Worm (Caenorhabditis elegans) whole organism, early embryonic: Measurements from ENCODE around the gene F57B9.1.

Source experiments
- B0310.2 ChIP-seq: sonication (generic microtip); optimal IDR thresholded peaks from 2 replicates; lab custom pipeline; 2016; ENCODE audit warnings: mild to moderate bottlenecking, missing genetic modification characterization, missing compliant biosample characterization
- F13C5.2 ChIP-seq: sonication (generic microtip); optimal IDR thresholded peaks from 2 replicates; lab custom pipeline; 2017; ENCODE audit warnings: mild to moderate bottlenecking, missing genetic modification characterization, inconsistent platforms, missing compliant biosample characterization
- aly-1 ChIP-seq: sonication (generic microtip); optimal IDR thresholded peaks from 2 replicates; lab custom pipeline; 2016; ENCODE audit warnings: missing genetic modification characterization, missing compliant biosample characterization
- ama-1 ChIP-seq: fragments of 150-350 bp; optimal IDR thresholded peaks from 2 replicates; lab custom pipeline; 2014
- ceh-13 ChIP-seq: fragments of 200-800 bp; sonication (Bioruptor generic); optimal IDR thresholded peaks from 2 replicates; lab custom pipeline; 2018; ENCODE audit warnings: mild to moderate bottlenecking, missing genetic modification characterization, missing compliant biosample characterization
- ceh-36 ChIP-seq: sonication (generic microtip); optimal IDR thresholded peaks from 2 replicates; lab custom pipeline; 2016; ENCODE audit warnings: missing genetic modification characterization, inconsistent platforms, missing compliant biosample characterization
- ets-7 ChIP-seq: sonication (generic microtip); optimal IDR thresholded peaks from 2 replicates; lab custom pipeline; 2016; ENCODE audit warnings: missing genotype, missing genetic modification characterization, missing compliant biosample characterization
- flt-1 ChIP-seq: fragments of 200-800 bp; sonication (Bioruptor generic); IDR thresholded peaks from 2 replicates; pipeline ENCODE4 v1.3.6; 2022; ENCODE audit warnings: missing genetic modification characterization, missing compliant biosample characterization
- hmbx-1 ChIP-seq: sonication (generic microtip); optimal IDR thresholded peaks from 2 replicates; lab custom pipeline; 2016; ENCODE audit warnings: mild to moderate bottlenecking, missing genetic modification characterization, missing compliant biosample characterization
- hmg-4 ChIP-seq: fragments of 200-800 bp; sonication (Bioruptor generic); optimal IDR thresholded peaks from 2 replicates; lab custom pipeline; 2018; ENCODE audit warnings: mild to moderate bottlenecking, missing genetic modification characterization, missing compliant biosample characterization
- hnd-1 ChIP-seq: sonication (generic microtip); optimal IDR thresholded peaks from 2 replicates; lab custom pipeline; 2016; ENCODE audit warnings: missing genetic modification characterization, missing compliant biosample characterization
- pes-1 ChIP-seq: fragments of 200-800 bp; sonication (Bioruptor generic); IDR thresholded peaks from 2 replicates; pipeline ENCODE4 v1.3.6; 2022; ENCODE audit warnings: missing genetic modification reagents, missing genetic modification characterization, missing compliant biosample characterization
- scrt-1 ChIP-seq: fragments of 200-800 bp; sonication (Bioruptor generic); IDR thresholded peaks from 2 replicates; pipeline ENCODE4 v1.3.6; 2022; ENCODE audit warnings: missing genetic modification characterization, missing compliant biosample characterization
- sea-1 ChIP-seq: fragments of 200-800 bp; sonication (Bioruptor generic); conservative IDR thresholded peaks from 2 replicates; pipeline ENCODE4 v1.3.6; 2022; ENCODE audit warnings: missing genetic modification characterization, missing compliant biosample characterization
- tbx-11 ChIP-seq: fragments of 200-800 bp; sonication (Bioruptor generic); IDR thresholded peaks from 2 replicates; pipeline ENCODE4 v1.3.6; 2022; ENCODE audit warnings: missing genetic modification characterization, missing compliant biosample characterization
- tbx-37 ChIP-seq: fragments of 200-800 bp; sonication (Bioruptor generic); conservative IDR thresholded peaks from 2 replicates; pipeline ENCODE4 v1.3.6; 2022; ENCODE audit warnings: missing genetic modification reagents, missing genetic modification characterization, missing compliant biosample characterization
- tra-4 ChIP-seq: sonication (generic microtip); optimal IDR thresholded peaks from 2 replicates; lab custom pipeline; 2017; ENCODE audit warnings: missing genetic modification characterization, missing compliant biosample characterization

The F57B9.1 gene

DNA sequence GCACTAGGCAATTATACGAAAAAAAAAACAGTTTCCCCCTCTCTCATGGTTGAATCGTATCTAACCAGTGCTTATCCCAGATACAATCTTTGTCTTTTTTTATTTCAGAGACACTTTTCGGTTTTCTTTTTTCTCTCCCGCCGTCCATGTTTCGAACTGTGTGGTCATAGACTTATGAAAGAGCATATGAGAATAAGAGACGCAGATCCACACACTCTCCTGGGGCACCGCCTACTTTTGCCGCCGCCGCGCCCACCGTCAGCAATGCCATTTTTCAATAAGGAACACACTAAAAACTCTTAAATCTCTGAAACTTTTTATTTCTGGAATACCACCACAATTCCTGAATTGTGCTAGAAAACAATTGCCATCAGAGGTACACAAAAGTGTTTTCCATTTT is 28.0 kb downstream of the F57B9.1 start, which contains the start of gene prk-1:
TSS of gene prk-1 (plus strand) at position 269 of the 400 bp plus-strand sequence.
- TF ChIP-seq aly-1 (tag; lab: Kevin White, UChicago) (no peak), flt-1 (no peak), hnd-1 (tag; lab: Kevin White, UChicago) (no peak), tbx-37 (no peak), tra-4 (tag; lab: Kevin White, UChicago) (no peak)

ce11 chrIII:6991465-6991864 is 29.6 kb downstream of the F57B9.1 start:
- TF ChIP-seq B0310.2 (tag; lab: Kevin White, UChicago) (no peak), pes-1 (no peak), sea-1 (GFP tag; lab: Robert Waterston, UW) (no peak), hmg-4 (GFP tag; lab: Kevin White, UChicago) (no peak), tra-4 (tag; lab: Kevin White, UChicago) (no peak), ets-7 (no peak), F13C5.2 (tag; lab: Kevin White, UChicago) (no peak), hnd-1 (tag; lab: Kevin White, UChicago) (no peak), tbx-37 (no peak), ama-1 (no peak)

- TF ChIP-seq flt-1 (no peak), ceh-36 (tag; lab: Kevin White, UChicago) (no peak), hmbx-1 (tag; lab: Kevin White, UChicago) (no peak), tbx-11 (GFP tag; lab: Robert Waterston, UW) (no peak), tra-4 (tag; lab: Kevin White, UChicago) (no peak), aly-1 (tag; lab: Kevin White, UChicago) (no peak), ceh-13 (GFP tag; lab: Kevin White, UChicago) (no peak), scrt-1 (GFP tag; lab: Robert Waterston, UW) (no peak), tbx-37 (no peak), sea-1 (GFP tag; lab: Robert Waterston, UW) (no peak), hnd-1 (tag; lab: Kevin White, UChicago) (no peak), B0310.2 (tag; lab: Kevin White, UChicago) (no peak), hmg-4 (GFP tag; lab: Kevin White, UChicago) (no peak), ama-1 (no peak), ets-7 (no peak), F13C5.2 (tag; lab: Kevin White, UChicago) (no peak), pes-1 (no peak)
Measured at ce11 chrIII:6992496-6992895, 30.6 kb downstream of the F57B9.1 start.

DNA sequence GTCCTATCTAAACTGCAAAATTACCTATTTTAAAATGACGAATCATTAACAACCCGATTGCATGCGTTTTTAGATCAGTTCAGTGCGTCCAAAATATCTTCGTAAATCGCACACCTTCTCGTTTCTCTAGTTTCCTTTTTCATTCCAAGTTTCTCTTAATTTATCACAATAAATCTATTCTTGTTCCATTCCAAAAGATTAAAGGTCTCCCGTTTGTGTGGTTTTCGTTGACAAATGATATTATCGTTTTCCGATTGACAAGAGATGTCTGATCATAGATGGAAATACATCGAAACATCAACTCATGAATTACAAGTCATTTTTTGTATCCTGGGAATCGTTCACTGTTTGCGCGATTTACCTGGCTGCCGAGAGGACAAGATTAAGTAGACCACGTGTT is 31.3 kb downstream of the F57B9.1 start:
- TF ChIP-seq flt-1 (no peak), scrt-1 (GFP tag; lab: Robert Waterston, UW) (no peak), ceh-36 (tag; lab: Kevin White, UChicago) (no peak), B0310.2 (tag; lab: Kevin White, UChicago) (no peak), ama-1 (no peak), hmg-4 (GFP tag; lab: Kevin White, UChicago) (no peak), hmbx-1 (tag; lab: Kevin White, UChicago) (no peak), hnd-1 (tag; lab: Kevin White, UChicago) (no peak), F13C5.2 (tag; lab: Kevin White, UChicago) (no peak), tbx-11 (GFP tag; lab: Robert Waterston, UW) (no peak), ets-7 (no peak), aly-1 (tag; lab: Kevin White, UChicago) (no peak), tbx-37 (no peak), tra-4 (tag; lab: Kevin White, UChicago) (no peak)

DNA sequence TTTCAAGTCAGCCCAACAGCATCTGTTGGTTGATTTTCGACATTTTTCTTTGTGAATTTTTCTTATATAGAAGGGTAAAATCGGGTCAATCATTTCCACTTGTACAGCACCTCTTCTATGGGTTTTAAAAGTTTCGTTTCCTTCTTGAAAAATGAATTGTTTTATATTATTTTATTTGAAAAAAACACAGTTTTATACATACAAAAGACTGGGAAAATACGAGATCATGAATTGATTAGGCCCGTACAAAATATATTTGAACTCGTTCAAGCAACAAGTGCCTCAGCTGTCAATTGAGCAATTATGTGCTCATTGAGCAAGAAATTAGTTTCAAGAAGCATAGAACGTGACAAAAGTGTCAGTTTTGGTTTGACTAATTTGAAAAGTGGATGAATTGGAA is 40.3 kb downstream of the F57B9.1 start:
- no peak for TF ChIP-seq ceh-36 (tag; lab: Kevin White, UChicago)
- no peak for TF ChIP-seq hnd-1 (tag; lab: Kevin White, UChicago)
- no peak for TF ChIP-seq B0310.2 (tag; lab: Kevin White, UChicago)
- no peak for TF ChIP-seq scrt-1 (GFP tag; lab: Robert Waterston, UW)
- no peak for TF ChIP-seq F13C5.2 (tag; lab: Kevin White, UChicago)
- no peak for TF ChIP-seq tbx-11 (GFP tag; lab: Robert Waterston, UW)
- TF ChIP-seq pes-1, result no peak
- TF ChIP-seq ama-1, result no peak
- no peak for TF ChIP-seq flt-1
- no peak for TF ChIP-seq sea-1 (GFP tag; lab: Robert Waterston, UW)
- TF ChIP-seq hmg-4 (GFP tag; lab: Kevin White, UChicago), result no peak
- no peak for TF ChIP-seq tbx-37
- TF ChIP-seq aly-1 (tag; lab: Kevin White, UChicago), result no peak
- TF ChIP-seq ceh-13 (GFP tag; lab: Kevin White, UChicago), result no peak
- no peak for TF ChIP-seq hmbx-1 (tag; lab: Kevin White, UChicago)
- TF ChIP-seq tra-4 (tag; lab: Kevin White, UChicago), result no peak
- no peak for TF ChIP-seq ets-7

DNA sequence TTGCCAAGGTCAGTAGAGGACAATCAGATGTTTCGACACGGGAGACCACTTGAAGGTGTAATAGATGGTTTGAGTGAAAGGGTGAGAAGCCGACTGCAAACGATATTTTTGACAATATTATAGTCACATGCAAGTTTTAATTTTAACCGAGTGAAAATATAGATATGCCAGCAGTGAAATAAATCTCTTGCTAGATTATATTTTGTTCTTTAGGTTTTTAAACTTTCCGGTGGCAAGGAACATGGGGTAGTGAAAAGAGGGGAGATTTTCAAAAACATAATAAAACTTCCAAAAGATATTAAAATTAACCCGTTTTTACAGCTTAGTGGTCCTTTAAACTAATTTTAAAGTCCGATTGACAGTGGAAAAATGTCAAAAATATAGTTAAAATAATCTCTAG is 43.5 kb downstream of the F57B9.1 start, which contains the start of gene C06E8.5:
TSS of gene C06E8.5 (minus strand) at position 101 of the 400 bp plus-strand sequence.
- TF ChIP-seq hmg-4 (GFP tag; lab: Kevin White, UChicago) (no peak), flt-1 (no peak), tbx-11 (GFP tag; lab: Robert Waterston, UW) (no peak), pes-1 (no peak), tra-4 (tag; lab: Kevin White, UChicago) (no peak)

- TF ChIP-seq ceh-36 (tag; lab: Kevin White, UChicago) (no peak), tbx-37 (no peak), hmbx-1 (tag; lab: Kevin White, UChicago) (no peak), scrt-1 (GFP tag; lab: Robert Waterston, UW) (no peak), hmg-4 (GFP tag; lab: Kevin White, UChicago) (no peak), ets-7 (no peak), tra-4 (tag; lab: Kevin White, UChicago) (no peak), aly-1 (tag; lab: Kevin White, UChicago) (no peak)
Measured at ce11 chrIII:7008836-7009235, 46.9 kb downstream of the F57B9.1 start, which contains the start of gene lgc-38. Gene lgc-38, plus strand, starts transcription at chrIII:7009136.

ce11 chrIII:7012060-7012459 is 50.2 kb downstream of the F57B9.1 start:
- TF ChIP-seq ama-1 (no peak), B0310.2 (tag; lab: Kevin White, UChicago) (no peak), sea-1 (GFP tag; lab: Robert Waterston, UW) (no peak), flt-1 (no peak), F13C5.2 (tag; lab: Kevin White, UChicago) (no peak), tbx-11 (GFP tag; lab: Robert Waterston, UW) (no peak), pes-1 (no peak), hmbx-1 (tag; lab: Kevin White, UChicago) (no peak), scrt-1 (GFP tag; lab: Robert Waterston, UW) (no peak), ceh-36 (tag; lab: Kevin White, UChicago) (no peak), ets-7 (no peak), ceh-13 (GFP tag; lab: Kevin White, UChicago) (no peak), hmg-4 (GFP tag; lab: Kevin White, UChicago) (no peak), tbx-37 (no peak), hnd-1 (tag; lab: Kevin White, UChicago) (no peak)
